Worm (Caenorhabditis elegans): ENCODE data around the gene rde-1.

Gene rde-1

ce11 chrV:9991610-9992009 lies at the start of gene rde-1, which contains the start of gene trpp-6:
TSS of gene rde-1 (minus strand) at chrV:9991642.
TSS of gene trpp-6 (plus strand) at chrV:9991895.
- no peak for TF ChIP-seq fkh-6 (tag; optimal IDR thresholded peaks at IDR 0.05)
- no peak for TF ChIP-seq pros-1 (tag; optimal IDR thresholded peaks at IDR 0.05)
- TF ChIP-seq hlh-8 (tag; optimal IDR thresholded peaks at IDR 0.05): no peak
- TF ChIP-seq ceh-31 (tag; optimal IDR thresholded peaks at IDR 0.05): no peak
- TF ChIP-seq fax-1 (tag; optimal IDR thresholded peaks at IDR 0.05): no peak
- TF ChIP-seq nfya-1 (tag; optimal IDR thresholded peaks at IDR 0.05): no peak
- TF ChIP-seq pqm-1 (tag; optimal IDR thresholded peaks at IDR 0.05): no peak
- no peak for TF ChIP-seq syd-9 (tag; optimal IDR thresholded peaks at IDR 0.05)
- TF ChIP-seq dve-1 (tag; optimal IDR thresholded peaks at IDR 0.05): no peak
- TF ChIP-seq madf-2 (tag; optimal IDR thresholded peaks at IDR 0.05): no peak
- no peak for TF ChIP-seq hlh-15 (tag; optimal IDR thresholded peaks at IDR 0.05)
- no peak for TF ChIP-seq elt-4 (tag; optimal IDR thresholded peaks at IDR 0.05)
- TF ChIP-seq nhr-232 (tag; optimal IDR thresholded peaks at IDR 0.05): no peak
- no peak for TF ChIP-seq ceh-22 (tag; optimal IDR thresholded peaks at IDR 0.05)
- no peak for TF ChIP-seq ceh-48 (tag; optimal IDR thresholded peaks at IDR 0.05)
- no peak for TF ChIP-seq ttx-3 (tag; optimal IDR thresholded peaks at IDR 0.05)
- TF ChIP-seq gmeb-2 (tag; optimal IDR thresholded peaks at IDR 0.05): no peak
- no peak for TF ChIP-seq Y22D7AL.16 (tag; optimal IDR thresholded peaks at IDR 0.05)

ce11 chrV:10039837-10040236 lies 48.4 kb upstream of the rde-1 start:
- no peak for TF ChIP-seq ceh-48 (tag; optimal IDR thresholded peaks at IDR 0.05)
- TF ChIP-seq dmd-4 (tag; optimal IDR thresholded peaks at IDR 0.05; ENCODE audit: borderline replicate concordance): peak; percentile 27
- TF ChIP-seq ceh-31 (tag; optimal IDR thresholded peaks at IDR 0.05): peak; percentile 85
- peak; percentile 53 for TF ChIP-seq sdc-2 (tag; optimal IDR thresholded peaks at IDR 0.05)
- TF ChIP-seq hlh-6 (tag; optimal IDR thresholded peaks at IDR 0.05): peak; percentile 17
- peak; percentile 80 for TF ChIP-seq ceh-34 (tag; optimal IDR thresholded peaks at IDR 0.05)
- peak; percentile 52 for TF ChIP-seq ref-2 (tag; optimal IDR thresholded peaks at IDR 0.05)
- peak; percentile 40 for TF ChIP-seq unc-55 (GFP tag; optimal IDR thresholded peaks at IDR 0.05)
- TF ChIP-seq lin-11 (tag; optimal IDR thresholded peaks at IDR 0.05): no peak
- TF ChIP-seq hlh-13 (GFP tag; optimal IDR thresholded peaks at IDR 0.05): no peak
- peak; percentile 29 for TF ChIP-seq ceh-18 (tag; optimal IDR thresholded peaks at IDR 0.05)
- peak; percentile 46 for TF ChIP-seq elt-2 (tag; optimal IDR thresholded peaks at IDR 0.05)
- TF ChIP-seq unc-42 (tag; optimal IDR thresholded peaks at IDR 0.05): no peak
- TF ChIP-seq hlh-8 (tag; optimal IDR thresholded peaks at IDR 0.05): no peak
- TF ChIP-seq ceh-30 (tag; optimal IDR thresholded peaks at IDR 0.05): peak; percentile 27
- TF ChIP-seq dve-1 (tag; optimal IDR thresholded peaks at IDR 0.05): peak; percentile 47
- peak; percentile 36 for TF ChIP-seq pros-1 (tag; optimal IDR thresholded peaks at IDR 0.05)
- TF ChIP-seq C08G9.2 (tag; optimal IDR thresholded peaks at IDR 0.05): peak; percentile 35
- TF ChIP-seq ceh-6 (GFP tag; optimal IDR thresholded peaks at IDR 0.05): peak; percentile 25
- TF ChIP-seq rnt-1 (tag; optimal IDR thresholded peaks at IDR 0.05): peak; percentile 8
- peak; percentile 83 for TF ChIP-seq nfya-1 (tag; optimal IDR thresholded peaks at IDR 0.05)
- TF ChIP-seq sox-2 (GFP tag; IDR thresholded peaks at IDR 0.05): peak; percentile 31; the same call in 1 of the 2 replicates
- peak; percentile 79 for TF ChIP-seq tbx-2 (tag; optimal IDR thresholded peaks at IDR 0.05)
- TF ChIP-seq ets-4 (tag; optimal IDR thresholded peaks at IDR 0.05): peak; percentile 65

ce11 chrV:10037040-10037439 lies 45.6 kb upstream of the rde-1 start, which contains the start of gene F57A8.1:
TSS of gene F57A8.1 (plus strand) at chrV:10037340.
- TF ChIP-seq ceh-34 (tag; optimal IDR thresholded peaks at IDR 0.05) (no peak), ceh-9 (tag; optimal IDR thresholded peaks at IDR 0.05) (no peak), ttx-3 (tag; optimal IDR thresholded peaks at IDR 0.05) (no peak), dmd-4 (tag; optimal IDR thresholded peaks at IDR 0.05; ENCODE audit: borderline replicate concordance) (no peak), ahr-1 (tag; optimal IDR thresholded peaks at IDR 0.05) (no peak), nhr-11 (tag; optimal IDR thresholded peaks at IDR 0.05) (no peak), dve-1 (tag; optimal IDR thresholded peaks at IDR 0.05) (no peak), hlh-6 (tag; optimal IDR thresholded peaks at IDR 0.05) (no peak), ceh-14 (tag; optimal IDR thresholded peaks at IDR 0.05) (no peak), npax-4 (tag; optimal IDR thresholded peaks at IDR 0.05) (no peak), fax-1 (tag; optimal IDR thresholded peaks at IDR 0.05) (no peak)
